Fruit fly (Drosophila melanogaster): ENCODE data around the gene LManII.
A peak's percentile ranks its signal among the peaks of the same experiment; 100 is the strongest.

LManII gene

DNA sequence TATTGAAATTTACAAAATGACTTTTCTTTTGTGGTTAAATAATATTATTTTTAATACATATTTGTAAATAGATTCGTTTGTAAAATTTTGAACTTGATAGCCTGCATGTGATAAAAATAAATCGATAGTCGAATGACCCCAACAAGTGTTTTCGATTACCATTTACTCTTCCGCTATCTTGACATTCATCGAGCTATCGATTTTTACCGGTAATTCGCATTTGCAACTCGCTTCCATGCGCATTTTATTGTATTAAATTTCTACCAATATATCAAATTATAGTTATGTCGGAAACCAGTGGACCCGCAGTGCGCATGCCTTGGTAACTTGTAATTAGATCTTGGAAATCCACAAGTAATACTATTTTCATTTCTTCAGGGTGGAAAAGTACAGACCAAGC lies 38.5 kb upstream of the LManII start, which contains the start of gene RfC3 (continued):
- no peak for TF ChIP-seq Nf-YB (GFP tag; optimal IDR thresholded peaks at IDR 0.05)
- TF ChIP-seq jing (GFP tag; optimal IDR thresholded peaks at IDR 0.05): no peak
- TF ChIP-seq fd96Cb (tag; optimal IDR thresholded peaks at IDR 0.05): no peak
- TF ChIP-seq CG7963 (GFP tag; IDR thresholded peaks at IDR 0.05; ENCODE audit: partially characterized antibody): peak; percentile 94
- TF ChIP-seq chn (GFP tag; optimal IDR thresholded peaks at IDR 0.05): no peak
- no peak for TF ChIP-seq CG9817 (tag; optimal IDR thresholded peaks at IDR 0.05)
- no peak for TF ChIP-seq HHEX (GFP tag; optimal IDR thresholded peaks at IDR 0.05)
- TF ChIP-seq CHES-1-like (GFP tag; optimal IDR thresholded peaks at IDR 0.05): no peak
- peak; percentile 28 for TF ChIP-seq Max (GFP tag; optimal IDR thresholded peaks at IDR 0.05)
- TF ChIP-seq CrebB (tag; optimal IDR thresholded peaks at IDR 0.05): no peak
- TF ChIP-seq Fer3 (tag; optimal IDR thresholded peaks at IDR 0.05): no peak
- TF ChIP-seq HmgD (GFP tag; optimal IDR thresholded peaks at IDR 0.05): no peak
- no peak for TF ChIP-seq en (GFP tag; optimal IDR thresholded peaks at IDR 0.05)
- TF ChIP-seq ab (GFP tag; optimal IDR thresholded peaks at IDR 0.05): no peak
- no peak for TF ChIP-seq schlank (tag; optimal IDR thresholded peaks at IDR 0.05)
- TF ChIP-seq chinmo (GFP tag; IDR thresholded peaks at IDR 0.05; ENCODE audit: partially characterized antibody): peak; percentile 84; the same call in 1 of the 4 replicates
- no peak for TF ChIP-seq CG4404 (GFP tag; IDR thresholded peaks at IDR 0.05)
- TF ChIP-seq fu2 (GFP tag; optimal IDR thresholded peaks at IDR 0.05): no peak
- no peak for TF ChIP-seq tio (GFP tag; optimal IDR thresholded peaks at IDR 0.05)
- TF ChIP-seq yki (optimal IDR thresholded peaks at IDR 0.05): no peak
- TF ChIP-seq CG12236 (GFP tag; optimal IDR thresholded peaks at IDR 0.05): no peak
- no peak for TF ChIP-seq dm (GFP tag; optimal IDR thresholded peaks at IDR 0.05)
- TF ChIP-seq Scr (GFP tag; IDR thresholded peaks at IDR 0.05; ENCODE audit: partially characterized antibody): peak; percentile 81
- no peak for TF ChIP-seq nerfin-1 (tag; optimal IDR thresholded peaks at IDR 0.05)
- TF ChIP-seq dimm (GFP tag; IDR thresholded peaks at IDR 0.05): no peak
- TF ChIP-seq C15 (GFP tag; IDR thresholded peaks at IDR 0.05): no peak
- TF ChIP-seq hkb (optimal IDR thresholded peaks at IDR 0.05): no peak
- no peak for TF ChIP-seq hkb (GFP tag; IDR thresholded peaks at IDR 0.05)
- TF ChIP-seq aop (GFP tag; IDR thresholded peaks at IDR 0.05): no peak
- no peak for TF ChIP-seq maf-S (GFP tag; optimal IDR thresholded peaks at IDR 0.05)
- TF ChIP-seq CG6854 (GFP tag; optimal IDR thresholded peaks at IDR 0.05): no peak
- TF ChIP-seq Lpt (GFP tag; optimal IDR thresholded peaks at IDR 0.05): no peak
- no peak for TF ChIP-seq CG1024 (GFP tag; IDR thresholded peaks at IDR 0.05)
- no peak for TF ChIP-seq CG8388 (GFP tag; optimal IDR thresholded peaks at IDR 0.05)
- TF ChIP-seq Rfx (GFP tag; IDR thresholded peaks at IDR 0.05): no peak
- no peak for TF ChIP-seq ase (GFP tag; IDR thresholded peaks at IDR 0.05)
- TF ChIP-seq kah (GFP tag; optimal IDR thresholded peaks at IDR 0.05): peak; percentile 62
- no peak for TF ChIP-seq CG10543 (GFP tag; optimal IDR thresholded peaks at IDR 0.05)
- peak; percentile 96 for TF ChIP-seq zen2 (GFP tag; IDR thresholded peaks at IDR 0.05; ENCODE audit: partially characterized antibody)
- TF ChIP-seq sisA (GFP tag; IDR thresholded peaks at IDR 0.05): no peak
- no peak for TF ChIP-seq mam (GFP tag; optimal IDR thresholded peaks at IDR 0.05)
- TF ChIP-seq bowl (GFP tag; IDR thresholded peaks at IDR 0.05): no peak
- no peak for TF ChIP-seq eve (GFP tag; optimal IDR thresholded peaks at IDR 0.05)
- TF ChIP-seq Camta (GFP tag; optimal IDR thresholded peaks at IDR 0.05): no peak
- peak; percentile 31 for TF ChIP-seq Sry-δ (GFP tag; optimal IDR thresholded peaks at IDR 0.05)
- no peak for TF ChIP-seq CG9797 (GFP tag; optimal IDR thresholded peaks at IDR 0.05)
- no peak for TF ChIP-seq CG3407 (GFP tag; optimal IDR thresholded peaks at IDR 0.05)
- TF ChIP-seq CG17802 (tag; optimal IDR thresholded peaks at IDR 0.05): no peak
- TF ChIP-seq CG18011 (GFP tag; optimal IDR thresholded peaks at IDR 0.05): no peak
- TF ChIP-seq CG8944 (GFP tag; optimal IDR thresholded peaks at IDR 0.05): no peak
- TF ChIP-seq NC2α (GFP tag; optimal IDR thresholded peaks at IDR 0.05): no peak
- TF ChIP-seq CG12299 (tag; optimal IDR thresholded peaks at IDR 0.05): no peak
- no peak for TF ChIP-seq CG7745 (tag; optimal IDR thresholded peaks at IDR 0.05)

Data from whole organism, embryonic.